Fruit fly (Drosophila melanogaster): ENCODE results near the gene CG17192.

The CG17192 gene

DNA sequence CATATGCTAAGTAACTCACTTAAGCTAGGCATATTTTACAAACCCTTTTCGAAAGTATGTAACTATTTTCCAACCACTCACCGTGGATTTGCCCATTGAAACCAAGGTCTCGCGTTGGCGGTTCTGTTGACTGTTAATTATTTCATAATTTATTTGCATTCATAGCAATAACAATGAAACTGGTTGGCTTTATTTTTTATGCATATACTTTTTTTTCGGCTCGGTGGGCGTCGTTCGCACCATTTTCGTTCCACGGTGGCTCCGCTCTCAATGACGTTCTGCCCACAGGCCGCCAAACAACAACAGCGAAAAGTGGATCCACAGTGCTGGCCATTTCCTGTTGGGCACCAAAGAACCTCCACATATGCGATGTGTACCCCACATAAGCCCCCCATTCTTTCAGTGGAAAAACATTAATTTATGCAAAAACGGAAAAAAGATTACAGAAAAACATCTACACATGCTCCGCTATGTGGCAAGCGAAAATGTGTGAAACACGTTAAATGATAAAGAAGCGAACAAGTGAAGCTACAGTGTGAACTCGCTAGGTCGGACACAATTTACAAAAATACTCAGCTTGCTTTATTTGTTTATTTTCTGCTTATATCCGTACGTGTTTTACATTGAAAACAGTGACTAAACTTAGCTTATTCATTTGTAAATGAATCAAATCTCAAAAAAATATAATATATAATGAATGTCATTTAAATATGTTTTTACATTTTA, 50.3 kb downstream of the CG17192 start (continued):
- TF ChIP-seq disco-r (GFP tag; optimal IDR thresholded peaks at IDR 0.05) (no peak), CG6813 (GFP tag; optimal IDR thresholded peaks at IDR 0.05) (no peak), CrebB (tag; optimal IDR thresholded peaks at IDR 0.05) (no peak), stc (GFP tag; IDR thresholded peaks at IDR 0.05) (no peak), CG10366 (GFP tag; IDR thresholded peaks at IDR 0.05) (no peak), ken (GFP tag; IDR thresholded peaks at IDR 0.05) (peak; percentile 47; the same call in 1 of the 3 replicates), CG11695 (GFP tag; IDR thresholded peaks at IDR 0.05) (no peak; the same call in 2 of the 3 replicates), zfh2 (GFP tag; optimal IDR thresholded peaks at IDR 0.05) (no peak), crc (GFP tag; optimal IDR thresholded peaks at IDR 0.05) (no peak), mld (GFP tag; IDR thresholded peaks at IDR 0.05; ENCODE audit: partially characterized antibody) (no peak), phol (tag; optimal IDR thresholded peaks at IDR 0.05) (peak; percentile 36), CG15514 (GFP tag; optimal IDR thresholded peaks at IDR 0.05) (no peak), so (GFP tag; IDR thresholded peaks at IDR 0.05) (0 out of 3 replicates have a peak, but pooled peaks have one; percentile 20), CG12744 (GFP tag; optimal IDR thresholded peaks at IDR 0.05) (no peak), ewg (GFP tag; optimal IDR thresholded peaks at IDR 0.05) (no peak), CG17802 (tag; optimal IDR thresholded peaks at IDR 0.05) (no peak), Poxn (GFP tag; IDR thresholded peaks at IDR 0.05) (no peak), ap (GFP tag; IDR thresholded peaks at IDR 0.05) (no peak), ind (GFP tag; optimal IDR thresholded peaks at IDR 0.05) (peak; percentile 29), stwl (tag; optimal IDR thresholded peaks at IDR 0.05) (no peak), CG11504 (tag; optimal IDR thresholded peaks at IDR 0.05) (peak; percentile 64), ro (GFP tag; IDR thresholded peaks at IDR 0.05) (no peak), Jarid2 (GFP tag; optimal IDR thresholded peaks at IDR 0.05) (no peak), CG1603 (tag; optimal IDR thresholded peaks at IDR 0.05) (peak; percentile 2), CG4854 (GFP tag; optimal IDR thresholded peaks at IDR 0.05) (no peak), HLH3B (GFP tag; IDR thresholded peaks at IDR 0.05) (peak; percentile 36; the same call in 1 of the 2 replicates), CG13287 (GFP tag; IDR thresholded peaks at IDR 0.05; ENCODE audit: partially characterized antibody) (no peak), grau (tag; optimal IDR thresholded peaks at IDR 0.05) (peak; percentile 92), Doc3 (GFP tag; IDR thresholded peaks at IDR 0.05; ENCODE audit: partially characterized antibody) (no peak), CG9609 (GFP tag; optimal IDR thresholded peaks at IDR 0.05) (no peak), CHES-1-like (GFP tag; optimal IDR thresholded peaks at IDR 0.05) (no peak), jumu (GFP tag; optimal IDR thresholded peaks at IDR 0.05) (no peak), CG33213 (GFP tag; optimal IDR thresholded peaks at IDR 0.05) (no peak), CG13296 (GFP tag; optimal IDR thresholded peaks at IDR 0.05) (peak; percentile 32), CG2678 (tag; optimal IDR thresholded peaks at IDR 0.05) (peak; percentile 57), run (tag; optimal IDR thresholded peaks at IDR 0.05) (no peak), slp2 (GFP tag; optimal IDR thresholded peaks at IDR 0.05) (no peak), CG16863 (GFP tag; optimal IDR thresholded peaks at IDR 0.05) (no peak), vnd (GFP tag; IDR thresholded peaks at IDR 0.05; ENCODE audit: partially characterized antibody) (no peak), Elba2 (GFP tag; optimal IDR thresholded peaks at IDR 0.05) (no peak), lola (GFP tag; optimal IDR thresholded peaks at IDR 0.05) (no peak), CG8478 (optimal IDR thresholded peaks at IDR 0.05) (no peak), pfk (GFP tag; optimal IDR thresholded peaks at IDR 0.05) (no peak), CG5953 (GFP tag; IDR thresholded peaks at IDR 0.05) (no peak), mirr (GFP tag; optimal IDR thresholded peaks at IDR 0.05) (no peak), Atf6 (GFP tag; IDR thresholded peaks at IDR 0.05) (peak; percentile 48; the same call in 1 of the 2 replicates), tx (GFP tag; optimal IDR thresholded peaks at IDR 0.05) (no peak), Mes4 (GFP tag; optimal IDR thresholded peaks at IDR 0.05) (no peak), CG3163 (GFP tag; optimal IDR thresholded peaks at IDR 0.05) (no peak), Kr (GFP tag; optimal IDR thresholded peaks at IDR 0.05) (no peak)
